ENCODE assay signal across 1 fruit fly cellular context in the genomic region with DNA sequence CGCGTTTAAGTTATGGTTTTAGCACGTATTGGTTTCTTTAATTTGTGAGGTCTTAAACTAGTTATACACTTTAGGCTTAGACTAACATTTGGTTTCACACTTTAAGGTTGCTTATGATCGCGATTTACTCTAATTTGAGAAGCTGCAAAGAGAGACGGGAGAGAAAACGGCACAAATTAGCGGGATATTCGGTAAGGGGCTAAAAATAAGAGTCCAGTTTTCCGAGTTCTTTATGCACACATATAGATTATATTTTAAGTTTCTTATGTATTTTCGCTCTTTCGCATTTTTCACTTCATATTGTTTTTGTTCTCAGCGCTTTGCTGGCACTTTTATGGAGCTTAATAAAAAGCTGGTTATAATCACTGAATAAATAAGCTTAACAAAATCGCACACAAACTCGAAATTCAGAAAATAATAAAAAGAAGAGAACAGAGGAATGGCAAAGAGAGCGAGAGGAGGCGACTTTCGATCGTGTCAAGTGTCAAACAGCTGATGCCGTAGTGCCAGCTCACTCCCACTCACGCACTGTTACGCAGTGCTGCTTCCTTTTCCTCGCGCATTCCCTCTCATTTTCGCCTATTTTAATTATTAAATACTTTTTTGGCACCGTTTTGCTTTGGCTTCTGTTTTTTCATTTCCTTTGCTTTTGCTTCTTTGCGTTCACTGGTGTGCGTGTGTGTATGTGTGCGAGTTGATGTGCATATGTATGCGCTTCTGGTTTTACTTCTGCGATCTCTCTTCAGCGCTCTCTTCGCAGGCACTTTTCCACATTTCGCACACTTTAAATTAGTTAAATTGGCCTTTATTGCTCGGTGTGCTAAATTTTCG.
TF ChIP-seq lines count a peak whose summit lies in the region.

No protein-coding gene starts in this region.

TF ChIP-seq in whole organism, embryonic, 481 proteins besides CTCF, POLR2A, EP300 and RAD21 (continued from another document):
- TF ChIP-seq CG12769 (tag; optimal IDR thresholded peaks at IDR 0.05; lab: Kevin White, UChicago): no peak
- no peak for TF ChIP-seq CG10274 (GFP tag; optimal IDR thresholded peaks at IDR 0.05; lab: Kevin White, UChicago)
- TF ChIP-seq Hr39 (optimal IDR thresholded peaks at IDR 0.05; lab: Kevin White, UChicago): no peak
- TF ChIP-seq Hmx (GFP tag; optimal IDR thresholded peaks at IDR 0.05; lab: Kevin White, UChicago): no peak
- TF ChIP-seq CG32767 (GFP tag; IDR thresholded peaks at IDR 0.05; lab: Robert Waterston, UW): no peak
- no peak for TF ChIP-seq Awh (GFP tag; IDR thresholded peaks at IDR 0.05; lab: Robert Waterston, UW)
- TF ChIP-seq Fer2 (tag; optimal IDR thresholded peaks at IDR 0.05; lab: Kevin White, UChicago): no peak
- TF ChIP-seq slou (GFP tag; optimal IDR thresholded peaks at IDR 0.05; lab: Kevin White, UChicago): no peak
- no peak for TF ChIP-seq stwl (tag; optimal IDR thresholded peaks at IDR 0.05; lab: Kevin White, UChicago)
- TF ChIP-seq slp2 (GFP tag; optimal IDR thresholded peaks at IDR 0.05; lab: Kevin White, UChicago): no peak
- no peak for TF ChIP-seq ems (GFP tag; optimal IDR thresholded peaks at IDR 0.05; lab: Kevin White, UChicago)
- no peak for TF ChIP-seq CG8944 (GFP tag; optimal IDR thresholded peaks at IDR 0.05; lab: Kevin White, UChicago)
- no peak for TF ChIP-seq CG13287 (GFP tag; IDR thresholded peaks at IDR 0.05; lab: Robert Waterston, UW; ENCODE audit: partially characterized antibody)
- TF ChIP-seq CG10321 (GFP tag; IDR thresholded peaks at IDR 0.05; lab: Robert Waterston, UW): peak; percentile 88
- TF ChIP-seq Doc3 (GFP tag; IDR thresholded peaks at IDR 0.05; lab: Robert Waterston, UW; ENCODE audit: partially characterized antibody): no peak
- TF ChIP-seq HmgZ (tag; optimal IDR thresholded peaks at IDR 0.05; lab: Kevin White, UChicago): peak; percentile 30
- TF ChIP-seq Nf-YA (GFP tag; IDR thresholded peaks at IDR 0.05; lab: Robert Waterston, UW): no peak
- peak; percentile 41 for TF ChIP-seq CG3281 (GFP tag; optimal IDR thresholded peaks at IDR 0.05; lab: Kevin White, UChicago)
- TF ChIP-seq hkb (optimal IDR thresholded peaks at IDR 0.05; lab: Kevin White, UChicago): no peak
- TF ChIP-seq hkb (GFP tag; IDR thresholded peaks at IDR 0.05; lab: Robert Waterston, UW): peak; percentile 18; the same call in 1 of the 2 replicates
- TF ChIP-seq CG14965 (GFP tag; optimal IDR thresholded peaks at IDR 0.05; lab: Kevin White, UChicago; ENCODE audit: borderline replicate concordance): no peak
- TF ChIP-seq CG11504 (tag; optimal IDR thresholded peaks at IDR 0.05; lab: Kevin White, UChicago): no peak
- peak; percentile 69 for TF ChIP-seq psq (GFP tag; optimal IDR thresholded peaks at IDR 0.05; lab: Kevin White, UChicago)
- TF ChIP-seq lola (GFP tag; optimal IDR thresholded peaks at IDR 0.05; lab: Kevin White, UChicago): peak in 1 of 3 experiments; percentile 29
- no peak for TF ChIP-seq peb (GFP tag; IDR thresholded peaks at IDR 0.05; lab: Robert Waterston, UW)
- TF ChIP-seq CG3163 (GFP tag; optimal IDR thresholded peaks at IDR 0.05; lab: Kevin White, UChicago): peak; percentile 38
- no peak for TF ChIP-seq nom (GFP tag; optimal IDR thresholded peaks at IDR 0.05; lab: Kevin White, UChicago)
- peak; percentile 19 for TF ChIP-seq CG2678 (tag; optimal IDR thresholded peaks at IDR 0.05; lab: Kevin White, UChicago)
- no peak for TF ChIP-seq unpg (GFP tag; optimal IDR thresholded peaks at IDR 0.05; lab: Kevin White, UChicago)
- TF ChIP-seq tup (GFP tag; optimal IDR thresholded peaks at IDR 0.05; lab: Kevin White, UChicago): no peak
- no peak for TF ChIP-seq Xbp1 (GFP tag; optimal IDR thresholded peaks at IDR 0.05; lab: Kevin White, UChicago)
- TF ChIP-seq CoRest (tag; optimal IDR thresholded peaks at IDR 0.05; lab: Kevin White, UChicago): no peak
- no peak for TF ChIP-seq schlank (tag; optimal IDR thresholded peaks at IDR 0.05; lab: Kevin White, UChicago)
- no peak for TF ChIP-seq HHEX (GFP tag; optimal IDR thresholded peaks at IDR 0.05; lab: Kevin White, UChicago)
- TF ChIP-seq lilli (GFP tag; optimal IDR thresholded peaks at IDR 0.05; lab: Kevin White, UChicago): no peak
- TF ChIP-seq gfzf (GFP tag; optimal IDR thresholded peaks at IDR 0.05; lab: Kevin White, UChicago): no peak
- TF ChIP-seq pnt (GFP tag; optimal IDR thresholded peaks at IDR 0.05; lab: Kevin White, UChicago): no peak
- TF ChIP-seq CG1024 (GFP tag; IDR thresholded peaks at IDR 0.05; lab: Robert Waterston, UW): no peak
- no peak for TF ChIP-seq CG14710 (tag; optimal IDR thresholded peaks at IDR 0.05; lab: Kevin White, UChicago)
- TF ChIP-seq CG18476 (GFP tag; optimal IDR thresholded peaks at IDR 0.05; lab: Kevin White, UChicago): no peak
- TF ChIP-seq CG9215 (GFP tag; IDR thresholded peaks at IDR 0.05; lab: Robert Waterston, UW): no peak
- TF ChIP-seq wdn (GFP tag; IDR thresholded peaks at IDR 0.05; lab: Robert Waterston, UW): no peak
- no peak for TF ChIP-seq Usf (GFP tag; optimal IDR thresholded peaks at IDR 0.05; lab: Kevin White, UChicago)
- TF ChIP-seq CG10267 (tag; optimal IDR thresholded peaks at IDR 0.05; lab: Kevin White, UChicago): no peak
- no peak for TF ChIP-seq sens-2 (GFP tag; IDR thresholded peaks at IDR 0.05; lab: Robert Waterston, UW)
- TF ChIP-seq Meics (GFP tag; optimal IDR thresholded peaks at IDR 0.05; lab: Kevin White, UChicago): no peak
- no peak for TF ChIP-seq CG3065 (GFP tag; optimal IDR thresholded peaks at IDR 0.05; lab: Kevin White, UChicago)
- no peak for TF ChIP-seq NFAT (GFP tag; IDR thresholded peaks at IDR 0.05; lab: Robert Waterston, UW)
- no peak for TF ChIP-seq CG6175 (GFP tag; IDR thresholded peaks at IDR 0.05; lab: Robert Waterston, UW)
- no peak for TF ChIP-seq CG32772 (GFP tag; IDR thresholded peaks at IDR 0.05; lab: Robert Waterston, UW)
- TF ChIP-seq NC2α (GFP tag; optimal IDR thresholded peaks at IDR 0.05; lab: Kevin White, UChicago): no peak
- TF ChIP-seq exex (tag; optimal IDR thresholded peaks at IDR 0.05; lab: Kevin White, UChicago): peak; percentile 0
- TF ChIP-seq lbe (GFP tag; optimal IDR thresholded peaks at IDR 0.05; lab: Kevin White, UChicago): peak; percentile 39
- peak; percentile 56; the same call in 1 of the 3 replicates for TF ChIP-seq so (GFP tag; IDR thresholded peaks at IDR 0.05; lab: Robert Waterston, UW)
- peak in 1 of 2 experiments; percentile 11 for TF ChIP-seq insv (GFP tag; optimal IDR thresholded peaks at IDR 0.05; lab: Kevin White, UChicago)
- TF ChIP-seq sisA (GFP tag; IDR thresholded peaks at IDR 0.05; lab: Robert Waterston, UW): no peak
- no peak for TF ChIP-seq Hsf (GFP tag; optimal IDR thresholded peaks at IDR 0.05; lab: Kevin White, UChicago)
- no peak for TF ChIP-seq ash1 (GFP tag; optimal IDR thresholded peaks at IDR 0.05; lab: Kevin White, UChicago)
- no peak for TF ChIP-seq twi (tag; optimal IDR thresholded peaks at IDR 0.05; lab: Kevin White, UChicago)
- no peak for TF ChIP-seq Sry-δ (GFP tag; optimal IDR thresholded peaks at IDR 0.05; lab: Kevin White, UChicago)
- peak; percentile 40 to 78 for TF ChIP-seq crp (GFP tag; optimal IDR thresholded peaks at IDR 0.05; lab: Kevin White, UChicago)
- no peak for TF ChIP-seq CG17328 (GFP tag; IDR thresholded peaks at IDR 0.05; lab: Robert Waterston, UW)
- no peak for TF ChIP-seq kni (GFP tag; optimal IDR thresholded peaks at IDR 0.05; lab: Kevin White, UChicago)
- no peak for TF ChIP-seq B-H1 (GFP tag; IDR thresholded peaks at IDR 0.05; lab: Robert Waterston, UW)
- no peak for TF ChIP-seq HLHmδ (GFP tag; optimal IDR thresholded peaks at IDR 0.05; lab: Kevin White, UChicago)
- peak; percentile 17 for TF ChIP-seq CG17568 (GFP tag; optimal IDR thresholded peaks at IDR 0.05; lab: Kevin White, UChicago)
- no peak for TF ChIP-seq ranshi (GFP tag; IDR thresholded peaks at IDR 0.05; lab: Robert Waterston, UW)
- peak; percentile 74 for TF ChIP-seq sd (tag; optimal IDR thresholded peaks at IDR 0.05; lab: Kevin White, UChicago)
- no peak for TF ChIP-seq CG15073 (GFP tag; optimal IDR thresholded peaks at IDR 0.05; lab: Kevin White, UChicago)
- TF ChIP-seq CG9609 (GFP tag; optimal IDR thresholded peaks at IDR 0.05; lab: Kevin White, UChicago): no peak
- TF ChIP-seq bsh (GFP tag; optimal IDR thresholded peaks at IDR 0.05; lab: Kevin White, UChicago): no peak
